Worm (Caenorhabditis elegans) whole organism, L3 larva: Measurements from ENCODE around the gene Y39A1A.21.

Experiments
- R02D3.7 ChIP-seq: fragments of 150-350 bp; optimal IDR thresholded peaks from 2 replicates; lab custom pipeline; 2014; ENCODE audit warnings: missing biosample characterization, missing genetic modification characterization
- aly-2 ChIP-seq: fragments of 150-350 bp; optimal IDR thresholded peaks from 2 replicates; lab custom pipeline; 2014; ENCODE audit warnings: missing biosample characterization, missing genetic modification characterization
- elt-2 ChIP-seq: sonication (generic microtip); optimal IDR thresholded peaks from 2 replicates; lab custom pipeline; 2016; ENCODE audit warnings: missing genetic modification reagents, mild to moderate bottlenecking, missing genetic modification characterization, missing compliant biosample characterization
- elt-3 ChIP-seq, 3 experiments: fragments of 150-350 bp in 1 of 3; sonication (generic microtip) in 2 of 3; optimal IDR thresholded peaks; 2 replicates in 2 of 3; 4 replicates in 1 of 3; lab custom pipeline; 2014 to 2017; ENCODE audit warnings: missing biosample characterization in 3 of 3, missing genetic modification characterization in 3 of 3
- fkh-10 ChIP-seq: sonication (generic microtip); optimal IDR thresholded peaks from 2 replicates; lab custom pipeline; 2017; ENCODE audit warnings: missing biosample characterization, missing genetic modification reagents, missing genetic modification characterization
- nfya-1 ChIP-seq: sonication (generic microtip); optimal IDR thresholded peaks from 2 replicates; lab custom pipeline; 2017; ENCODE audit warnings: missing genetic modification characterization, mild to moderate bottlenecking, missing compliant biosample characterization, antibody characterized with exemption, moderate library complexity; ENCODE audit not compliant: insufficient read depth
- nhr-11 ChIP-seq: fragments of 150-350 bp; optimal IDR thresholded peaks from 2 replicates; lab custom pipeline; 2014; ENCODE audit warnings: missing biosample characterization, missing genetic modification characterization
- nhr-28 ChIP-seq: fragments of 150-350 bp; optimal IDR thresholded peaks from 2 replicates; lab custom pipeline; 2014; ENCODE audit warnings: missing biosample characterization, missing genetic modification characterization
- nhr-67 ChIP-seq: fragments of 150-350 bp; optimal IDR thresholded peaks from 2 replicates; lab custom pipeline; 2014; ENCODE audit warnings: missing biosample characterization, missing genetic modification characterization
- tbx-2 ChIP-seq: sonication (generic microtip); optimal IDR thresholded peaks from 2 replicates; lab custom pipeline; 2016; ENCODE audit warnings: mild to moderate bottlenecking, missing genetic modification characterization, missing compliant biosample characterization
- unc-62 ChIP-seq: fragments of 150-350 bp; sonication (generic microtip); optimal IDR thresholded peaks from 4 replicates; lab custom pipeline; 2014; ENCODE audit warnings: missing biosample characterization, missing genetic modification reagents, missing genetic modification characterization
- ztf-11 ChIP-seq: fragments of 150-350 bp; optimal IDR thresholded peaks from 2 replicates; lab custom pipeline; 2014; ENCODE audit warnings: missing biosample characterization, missing genetic modification characterization

- TF ChIP-seq aly-2 (tag; lab: Kevin White, UChicago) = no peak
- no peak for TF ChIP-seq ztf-11 (tag; lab: Kevin White, UChicago)
- no peak for TF ChIP-seq nhr-11 (tag; lab: Kevin White, UChicago)
- TF ChIP-seq tbx-2 (tag; lab: Kevin White, UChicago) = no peak
- no peak for TF ChIP-seq R02D3.7 (tag; lab: Kevin White, UChicago)
- TF ChIP-seq elt-2 (tag; lab: Kevin White, UChicago) = no peak
- no peak for TF ChIP-seq nhr-67
- TF ChIP-seq nfya-1 (tag; lab: Kevin White, UChicago) = no peak
- no peak for TF ChIP-seq unc-62 (GFP tag; lab: Kevin White, UChicago)
- TF ChIP-seq nhr-28 = no peak
- TF ChIP-seq elt-3 (tag; optimal IDR thresholded peaks at IDR 0.05; lab: Kevin White, UChicago) = no peak
- no peak for TF ChIP-seq fkh-10 (GFP tag; lab: Kevin White, UChicago)
Observed at ce11 chrIII:10718078-10718477, 11.3 kb upstream of the Y39A1A.21 start.
